Worm (Caenorhabditis elegans) whole organism, L1 larva: ENCODE data around the gene nop-1.
A peak's percentile ranks its signal among the peaks of the same experiment; 100 is the strongest.

ENCODE experiments used
- C34B4.2 ChIP-seq: sonication (generic microtip); optimal IDR thresholded peaks from 2 replicates; lab custom pipeline; 2017; ENCODE audit warnings: mild to moderate bottlenecking, missing genetic modification characterization, missing compliant biosample characterization
- aha-1 ChIP-seq: fragments of 150-350 bp; optimal IDR thresholded peaks from 2 replicates; lab custom pipeline; 2014; ENCODE audit warnings: missing biosample characterization, missing genetic modification characterization
- blmp-1 ChIP-seq: fragments of 150-350 bp; optimal IDR thresholded peaks from 2 replicates; lab custom pipeline; 2014; ENCODE audit warnings: missing biosample characterization, missing genetic modification characterization
- ceh-63 ChIP-seq: fragments of 200-800 bp; sonication (Bioruptor generic); optimal IDR thresholded peaks from 2 replicates; lab custom pipeline; 2018; ENCODE audit warnings: mild to moderate bottlenecking, missing genetic modification characterization, missing compliant biosample characterization
- ceh-82 ChIP-seq, 3 experiments: fragments of 150-350 bp in 1 of 3; sonication (generic microtip) in 2 of 3; optimal IDR thresholded peaks; 2 replicates each; lab custom pipeline; 2014 to 2017; ENCODE audit warnings: missing biosample characterization in 3 of 3, missing genetic modification characterization in 3 of 3
- ceh-88 ChIP-seq: fragments of 200-800 bp; sonication (Bioruptor generic); IDR thresholded peaks from 2 replicates; pipeline ENCODE4 v1.3.6; 2022; ENCODE audit warnings: missing genetic modification characterization, missing compliant biosample characterization
- ceh-90 ChIP-seq: sonication (generic microtip); optimal IDR thresholded peaks from 2 replicates; lab custom pipeline; 2016; ENCODE audit warnings: missing genetic modification characterization, missing compliant biosample characterization
- dpl-1 ChIP-seq, 3 experiments: fragments of 150-350 bp in 2 of 3; sonication (generic microtip) in 1 of 3; optimal IDR thresholded peaks; 2 replicates each; lab custom pipeline; 2014 to 2017; ENCODE audit warnings: missing biosample characterization in 3 of 3, missing genetic modification characterization in 3 of 3, missing genetic modification reagents in 3 of 3
- dsc-1 ChIP-seq: sonication (generic microtip); optimal IDR thresholded peaks from 2 replicates; lab custom pipeline; 2016; ENCODE audit warnings: mild to moderate bottlenecking, missing genetic modification characterization, missing compliant biosample characterization
- egl-13 ChIP-seq: sonication (generic microtip); optimal IDR thresholded peaks from 2 replicates; lab custom pipeline; 2016; ENCODE audit warnings: missing genotype, missing genetic modification reagents, missing genetic modification characterization, missing compliant biosample characterization
- elt-3 ChIP-seq, 6 experiments: fragments of 150-350 bp in 1 of 6; sonication (generic microtip); optimal IDR thresholded peaks; 2 replicates each; lab custom pipeline; 2017 to 2018; ENCODE audit warnings: missing biosample characterization in 6 of 6, missing genetic modification characterization in 6 of 6, inconsistent platforms in 1 of 6
- fkh-10 ChIP-seq: sonication (generic microtip); optimal IDR thresholded peaks from 2 replicates; lab custom pipeline; 2017; ENCODE audit warnings: missing biosample characterization, missing genetic modification reagents, missing genetic modification characterization
- fkh-4 ChIP-seq: sonication (generic microtip); optimal IDR thresholded peaks from 2 replicates; lab custom pipeline; 2016; ENCODE audit warnings: missing compliant biosample characterization, missing genetic modification characterization, borderline replicate concordance
- fos-1 ChIP-seq: fragments of 150-350 bp; optimal IDR thresholded peaks from 2 replicates; lab custom pipeline; 2014; ENCODE audit warnings: missing biosample characterization, missing genetic modification characterization
- grh-1 ChIP-seq: fragments of 200-800 bp; sonication (Bioruptor generic); IDR thresholded peaks from 2 replicates; pipeline ENCODE4 v1.3.6; 2022; ENCODE audit warnings: missing genetic modification reagents, missing genetic modification characterization, missing compliant biosample characterization
- irx-1 ChIP-seq: sonication (generic microtip); optimal IDR thresholded peaks from 2 replicates; lab custom pipeline; 2016; ENCODE audit warnings: missing genetic modification characterization, missing compliant biosample characterization
- lin-13 ChIP-seq: fragments of 150-350 bp; optimal IDR thresholded peaks from 2 replicates; lab custom pipeline; 2014; ENCODE audit warnings: missing biosample characterization, missing genetic modification reagents, missing genetic modification characterization
- lin-14 ChIP-seq: fragments of 200-800 bp; sonication (Bioruptor generic); optimal IDR thresholded peaks from 2 replicates; lab custom pipeline; 2018; ENCODE audit warnings: mild to moderate bottlenecking, missing genetic modification characterization, moderate library complexity, missing compliant biosample characterization
- lin-35 ChIP-seq, 2 experiments: fragments of 150-350 bp; optimal IDR thresholded peaks; 2 replicates each; lab custom pipeline; 2014; ENCODE audit warnings: missing biosample characterization in 2 of 2, missing genetic modification characterization in 2 of 2, missing genetic modification reagents in 2 of 2
- lsy-2 ChIP-seq, 2 experiments: fragments of 150-350 bp; optimal IDR thresholded peaks; 2 replicates each; lab custom pipeline; 2014; ENCODE audit warnings: missing biosample characterization in 2 of 2, missing genetic modification characterization in 2 of 2
- mep-1 ChIP-seq: fragments of 150-350 bp; optimal IDR thresholded peaks from 2 replicates; lab custom pipeline; 2014; ENCODE audit warnings: missing biosample characterization, missing genetic modification characterization
- nhr-12 ChIP-seq: sonication (generic microtip); optimal IDR thresholded peaks from 2 replicates; lab custom pipeline; 2017; ENCODE audit warnings: missing biosample characterization, missing genetic modification characterization
- nhr-19 ChIP-seq: fragments of 200-800 bp; sonication (Bioruptor generic); conservative IDR thresholded peaks from 2 replicates; pipeline ENCODE4 v1.3.6; 2022; ENCODE audit warnings: missing genetic modification characterization, missing compliant biosample characterization
- nhr-20 ChIP-seq: sonication (generic microtip); optimal IDR thresholded peaks from 2 replicates; lab custom pipeline; 2016; ENCODE audit warnings: mild to moderate bottlenecking, missing genetic modification characterization, missing compliant biosample characterization
- nhr-237 ChIP-seq: fragments of 150-350 bp; optimal IDR thresholded peaks from 2 replicates; lab custom pipeline; 2014; ENCODE audit warnings: missing biosample characterization, missing genetic modification characterization
- nhr-28 ChIP-seq: fragments of 150-350 bp; optimal IDR thresholded peaks from 2 replicates; lab custom pipeline; 2014; ENCODE audit warnings: missing biosample characterization, missing genetic modification characterization
- nhr-47 ChIP-seq: sonication (generic microtip); optimal IDR thresholded peaks from 2 replicates; lab custom pipeline; 2016; ENCODE audit warnings: mild to moderate bottlenecking, missing genetic modification characterization, moderate library complexity, missing compliant biosample characterization
- nhr-71 ChIP-seq: sonication (generic microtip); optimal IDR thresholded peaks from 2 replicates; lab custom pipeline; 2016; ENCODE audit warnings: mild to moderate bottlenecking, missing genetic modification characterization, moderate library complexity, missing compliant biosample characterization
- nhr-77 ChIP-seq: fragments of 150-350 bp; optimal IDR thresholded peaks from 2 replicates; lab custom pipeline; 2014; ENCODE audit warnings: missing biosample characterization, missing genetic modification characterization
- nhr-84 ChIP-seq: sonication (generic microtip); optimal IDR thresholded peaks from 2 replicates; lab custom pipeline; 2017; ENCODE audit warnings: missing biosample characterization, missing genetic modification characterization
- nhr-85 ChIP-seq: sonication (generic microtip); peaks from one replicate; lab custom pipeline; 2016; ENCODE audit warnings: missing genetic modification characterization, inconsistent platforms, missing compliant biosample characterization
- nhr-90 ChIP-seq: sonication (generic microtip); optimal IDR thresholded peaks from 2 replicates; lab custom pipeline; 2016; ENCODE audit warnings: mild to moderate bottlenecking, missing genetic modification characterization, missing compliant biosample characterization; ENCODE audit not compliant: poor library complexity
- skn-1 ChIP-seq: fragments of 150-350 bp; optimal IDR thresholded peaks from 2 replicates; lab custom pipeline; 2014; ENCODE audit warnings: missing biosample characterization, missing genetic modification characterization
- snu-23 ChIP-seq: sonication (generic microtip); optimal IDR thresholded peaks from 2 replicates; lab custom pipeline; 2016; ENCODE audit warnings: missing genetic modification characterization, missing compliant biosample characterization
- sptf-1 ChIP-seq: fragments of 150-350 bp; optimal IDR thresholded peaks from 2 replicates; lab custom pipeline; 2014; ENCODE audit warnings: missing biosample characterization, missing genetic modification characterization
- unc-62 ChIP-seq: fragments of 150-350 bp; optimal IDR thresholded peaks from 2 replicates; lab custom pipeline; 2014; ENCODE audit warnings: missing biosample characterization, missing genetic modification reagents, missing genetic modification characterization
- unc-86 ChIP-seq: sonication (generic microtip); optimal IDR thresholded peaks from 2 replicates; lab custom pipeline; 2016; ENCODE audit warnings: missing genetic modification characterization, missing compliant biosample characterization
- unc-98 ChIP-seq: fragments of 200-800 bp; sonication (Bioruptor generic); IDR thresholded peaks from 2 replicates; pipeline ENCODE4 v1.3.6; 2022; ENCODE audit warnings: missing genetic modification characterization, missing compliant biosample characterization
- xbp-1 ChIP-seq: sonication (generic microtip); optimal IDR thresholded peaks from 2 replicates; lab custom pipeline; 2016; ENCODE audit warnings: missing genetic modification characterization, missing compliant biosample characterization
- zag-1 ChIP-seq: fragments of 150-350 bp; optimal IDR thresholded peaks from 2 replicates; lab custom pipeline; 2014; ENCODE audit warnings: missing biosample characterization, missing genetic modification characterization
- zip-4 ChIP-seq: fragments of 200-800 bp; sonication (Bioruptor generic); optimal IDR thresholded peaks from 2 replicates; lab custom pipeline; 2018; ENCODE audit warnings: mild to moderate bottlenecking, missing genetic modification characterization, moderate library complexity, missing compliant biosample characterization

Gene nop-1

DNA sequence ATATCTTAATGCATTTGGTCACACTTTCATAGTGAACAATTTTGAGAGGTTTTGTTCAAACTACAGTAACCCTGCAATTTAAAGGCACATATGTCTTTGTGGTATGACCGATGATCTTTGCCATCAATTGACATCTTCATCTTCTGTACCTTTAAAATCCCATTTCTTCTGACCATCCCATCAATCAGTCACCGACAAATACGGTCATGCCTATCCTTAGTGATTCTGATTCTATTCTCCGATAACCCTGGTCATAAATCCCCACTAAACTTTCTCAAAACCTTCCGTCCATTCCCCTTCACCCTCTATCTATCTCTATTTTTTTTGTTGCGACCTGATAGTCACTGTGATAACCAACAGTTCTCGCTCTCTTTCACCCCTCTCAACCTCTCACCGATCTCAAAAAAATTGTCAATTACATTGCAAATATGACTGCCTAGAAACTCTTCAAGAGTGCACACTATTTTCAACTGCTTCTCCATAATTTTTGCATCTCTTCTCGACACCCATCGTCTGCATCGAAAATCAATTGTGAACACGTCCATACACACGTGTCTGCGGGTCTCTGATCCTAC is 5.6 kb downstream of the nop-1 start:
- TF ChIP-seq aha-1 = no peak
- peak in 1 of 2 experiments; percentile 24 for TF ChIP-seq lsy-2 (tag; optimal IDR thresholded peaks at IDR 0.05; lab: Kevin White, UChicago)
- no peak for TF ChIP-seq egl-13 (tag; lab: Kevin White, UChicago)
- peak; percentile 91 for TF ChIP-seq blmp-1 (tag; lab: Kevin White, UChicago)
- no peak for TF ChIP-seq nhr-47 (tag; lab: Kevin White, UChicago)
- no peak for TF ChIP-seq zip-4 (GFP tag; lab: Kevin White, UChicago)
- no peak for TF ChIP-seq nhr-12 (tag; lab: Kevin White, UChicago)
- no peak for TF ChIP-seq xbp-1 (tag; lab: Kevin White, UChicago)
- TF ChIP-seq zag-1 (tag; lab: Kevin White, UChicago) = no peak
- no peak for TF ChIP-seq nhr-28 (tag; lab: Kevin White, UChicago)
- no peak for TF ChIP-seq sptf-1 (tag; lab: Kevin White, UChicago)
- no peak for TF ChIP-seq fkh-4
- TF ChIP-seq ceh-88 (GFP tag; lab: Robert Waterston, UW) = no peak
- no peak for TF ChIP-seq fkh-10
- TF ChIP-seq unc-62 = no peak
- TF ChIP-seq dpl-1 (GFP tag; optimal IDR thresholded peaks at IDR 0.05; lab: Kevin White, UChicago) = no peak
- peak; percentile 6 for TF ChIP-seq snu-23 (GFP tag; lab: Kevin White, UChicago)
- TF ChIP-seq lin-35 (GFP tag; optimal IDR thresholded peaks at IDR 0.05; lab: Kevin White, UChicago) = no peak
- TF ChIP-seq nhr-85 (tag; lab: Kevin White, UChicago) = peak; percentile 72
- TF ChIP-seq unc-98 (GFP tag; lab: Robert Waterston, UW) = no peak
- TF ChIP-seq dsc-1 = no peak
- no peak for TF ChIP-seq ceh-63 (GFP tag; lab: Kevin White, UChicago)
- TF ChIP-seq lin-14 (GFP tag; lab: Kevin White, UChicago) = peak; percentile 40
- no peak for TF ChIP-seq nhr-84 (tag; lab: Kevin White, UChicago)
- no peak for TF ChIP-seq lin-13 (GFP tag; lab: Kevin White, UChicago)
- peak; percentile 20 for TF ChIP-seq nhr-71 (tag; lab: Kevin White, UChicago)
- TF ChIP-seq irx-1 = no peak
- TF ChIP-seq nhr-19 (GFP tag; lab: Robert Waterston, UW) = no peak
- no peak for TF ChIP-seq ceh-90
- peak in 3 of 6 experiments; percentile 10 to 53 (median 11) for TF ChIP-seq elt-3 (tag; optimal IDR thresholded peaks at IDR 0.05; lab: Kevin White, UChicago)
- no peak for TF ChIP-seq ceh-82 (tag; optimal IDR thresholded peaks at IDR 0.05; lab: Kevin White, UChicago)
- no peak for TF ChIP-seq nhr-77 (tag; lab: Kevin White, UChicago)
- TF ChIP-seq mep-1 (tag; lab: Kevin White, UChicago) = no peak
- no peak for TF ChIP-seq C34B4.2 (tag; lab: Kevin White, UChicago)
- TF ChIP-seq nhr-90 = no peak
- no peak for TF ChIP-seq nhr-237 (tag; lab: Kevin White, UChicago)
- no peak for TF ChIP-seq fos-1
- peak; percentile 9 for TF ChIP-seq nhr-20 (tag; lab: Kevin White, UChicago)
- no peak for TF ChIP-seq unc-86 (tag; lab: Kevin White, UChicago)
- no peak for TF ChIP-seq skn-1
- TF ChIP-seq, all 84 proteins: peak for 8

DNA sequence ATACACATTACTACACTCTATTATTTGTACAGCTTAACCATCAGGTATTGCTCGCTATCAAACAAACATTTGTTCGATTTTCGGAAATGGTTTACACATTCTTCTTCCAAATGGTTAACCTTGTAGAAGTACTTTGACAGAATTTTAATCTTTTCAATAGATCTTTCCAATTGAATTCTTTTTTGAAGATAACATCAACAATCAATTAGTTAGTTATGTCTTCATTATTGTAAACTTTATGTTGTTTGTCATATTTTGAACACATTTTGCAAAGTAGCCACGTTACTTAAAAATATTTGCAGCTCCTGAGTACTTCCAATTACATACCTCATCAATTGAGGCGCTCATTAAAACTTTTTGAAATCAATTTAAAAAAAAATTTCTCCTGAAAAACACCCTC is 6.8 kb downstream of the nop-1 start:
- no peak for TF ChIP-seq grh-1 (GFP tag; lab: Robert Waterston, UW)
- peak; percentile 3 for TF ChIP-seq lin-14 (GFP tag; lab: Kevin White, UChicago)
- no peak for TF ChIP-seq nhr-84 (tag; lab: Kevin White, UChicago)
- peak; percentile 64 for TF ChIP-seq nhr-85 (tag; lab: Kevin White, UChicago)
- TF ChIP-seq, all 84 proteins: peak for 2
